Worm (Caenorhabditis elegans) whole organism, mixed stage, embryonic: ENCODE measurements around the gene srlf-31.

Experiments
- M03D4.4 ChIP-seq: sonication (generic microtip); optimal IDR thresholded peaks from 2 replicates; lab custom pipeline; 2017; ENCODE audit warnings: mild to moderate bottlenecking, missing genetic modification characterization, missing compliant biosample characterization
- bed-3 ChIP-seq: fragments of 200-800 bp; sonication (Bioruptor generic); optimal IDR thresholded peaks from 3 replicates; lab custom pipeline; 2018; ENCODE audit warnings: mild to moderate bottlenecking, missing genetic modification characterization, moderate library complexity, missing compliant biosample characterization
- ceh-39 ChIP-seq: fragments of 150-350 bp; optimal IDR thresholded peaks from 2 replicates; lab custom pipeline; 2014; ENCODE audit warnings: missing biosample characterization, missing genetic modification characterization
- ceh-43 ChIP-seq: fragments of 200-800 bp; sonication (Bioruptor generic); optimal IDR thresholded peaks from 2 replicates; lab custom pipeline; 2018; ENCODE audit warnings: mild to moderate bottlenecking, missing genetic modification characterization, moderate library complexity, missing compliant biosample characterization
- ceh-83 ChIP-seq: fragments of 200-800 bp; sonication (Bioruptor generic); optimal IDR thresholded peaks from 2 replicates; lab custom pipeline; 2018; ENCODE audit warnings: mild to moderate bottlenecking, missing genetic modification characterization, missing compliant biosample characterization
- ces-1 ChIP-seq: fragments of 150-350 bp; optimal IDR thresholded peaks from 2 replicates; lab custom pipeline; 2014; ENCODE audit warnings: missing biosample characterization, missing genetic modification reagents, missing genetic modification characterization
- cnd-1 ChIP-seq: fragments of 200-800 bp; sonication (Bioruptor generic); optimal IDR thresholded peaks from 2 replicates; lab custom pipeline; 2018; ENCODE audit warnings: mild to moderate bottlenecking, missing genetic modification characterization, missing compliant biosample characterization
- elt-1 ChIP-seq: sonication (generic microtip); optimal IDR thresholded peaks from 2 replicates; lab custom pipeline; 2017; ENCODE audit warnings: missing genetic modification characterization, mild to moderate bottlenecking, missing compliant biosample characterization, antibody characterized with exemption, moderate library complexity, borderline replicate concordance; ENCODE audit not compliant: insufficient read depth
- flh-1 ChIP-seq: fragments of 200-800 bp; sonication (Bioruptor generic); optimal IDR thresholded peaks from 2 replicates; lab custom pipeline; 2018; ENCODE audit warnings: mild to moderate bottlenecking, missing genetic modification characterization, moderate library complexity, missing compliant biosample characterization
- ham-2 ChIP-seq: fragments of 200-800 bp; sonication (Bioruptor generic); optimal IDR thresholded peaks from 2 replicates; lab custom pipeline; 2018; ENCODE audit warnings: mild to moderate bottlenecking, missing genetic modification characterization, missing compliant biosample characterization
- hlh-1 ChIP-seq: fragments of 150-350 bp; optimal IDR thresholded peaks from 2 replicates; lab custom pipeline; 2014; ENCODE audit warnings: missing biosample characterization, missing genetic modification reagents, missing genetic modification characterization
- lin-13 ChIP-seq: fragments of 150-350 bp; optimal IDR thresholded peaks from 2 replicates; lab custom pipeline; 2014; ENCODE audit warnings: missing biosample characterization, missing genetic modification characterization
- lin-32 ChIP-seq: fragments of 200-800 bp; sonication (Bioruptor generic); optimal IDR thresholded peaks from 2 replicates; lab custom pipeline; 2018; ENCODE audit warnings: mild to moderate bottlenecking, missing genetic modification characterization, missing compliant biosample characterization
- lsy-2 ChIP-seq: fragments of 150-350 bp; optimal IDR thresholded peaks from 2 replicates; lab custom pipeline; 2014; ENCODE audit warnings: missing biosample characterization, missing genetic modification characterization
- mab-5 ChIP-seq: fragments of 150-350 bp; optimal IDR thresholded peaks from 2 replicates; lab custom pipeline; 2014; ENCODE audit warnings: missing biosample characterization, missing genetic modification characterization
- mls-2 ChIP-seq: sonication (generic microtip); optimal IDR thresholded peaks from 2 replicates; lab custom pipeline; 2016; ENCODE audit warnings: mild to moderate bottlenecking, missing genetic modification characterization, moderate library complexity, missing compliant biosample characterization
- nhr-12 ChIP-seq: fragments of 150-350 bp; optimal IDR thresholded peaks from 2 replicates; lab custom pipeline; 2014; ENCODE audit warnings: missing biosample characterization, missing genetic modification characterization
- nhr-2 ChIP-seq: fragments of 150-350 bp; optimal IDR thresholded peaks from 2 replicates; lab custom pipeline; 2014; ENCODE audit warnings: missing biosample characterization, missing genetic modification characterization
- nhr-237 ChIP-seq: fragments of 150-350 bp; optimal IDR thresholded peaks from 2 replicates; lab custom pipeline; 2014; ENCODE audit warnings: missing biosample characterization, missing genetic modification characterization
- nhr-28 ChIP-seq: fragments of 150-350 bp; optimal IDR thresholded peaks from 2 replicates; lab custom pipeline; 2014; ENCODE audit warnings: missing biosample characterization, missing genetic modification characterization
- nhr-76 ChIP-seq: sonication (generic microtip); optimal IDR thresholded peaks from 2 replicates; lab custom pipeline; 2017; ENCODE audit warnings: missing biosample characterization, missing genetic modification characterization
- pha-4 ChIP-seq: fragments of 150-350 bp; optimal IDR thresholded peaks from 2 replicates; lab custom pipeline; 2018; ENCODE audit warnings: missing biosample characterization, missing genetic modification reagents, missing genetic modification characterization
- sem-2 ChIP-seq: fragments of 200-800 bp; sonication (Bioruptor generic); optimal IDR thresholded peaks from 2 replicates; lab custom pipeline; 2018; ENCODE audit warnings: mild to moderate bottlenecking, missing genetic modification characterization, missing compliant biosample characterization
- snpc-4 ChIP-seq: fragments of 150-350 bp; optimal IDR thresholded peaks from 2 replicates; lab custom pipeline; 2014; ENCODE audit warnings: missing biosample characterization, missing genetic modification characterization
- sptf-1 ChIP-seq: sonication (generic microtip); optimal IDR thresholded peaks from 2 replicates; lab custom pipeline; 2017; ENCODE audit warnings: mild to moderate bottlenecking, missing genetic modification characterization, moderate library complexity, missing compliant biosample characterization
- tbx-8 ChIP-seq: fragments of 200-800 bp; sonication (Bioruptor generic); optimal IDR thresholded peaks from 2 replicates; lab custom pipeline; 2018; ENCODE audit warnings: mild to moderate bottlenecking, missing genetic modification characterization, moderate library complexity, missing compliant biosample characterization
- unc-120 ChIP-seq: sonication (generic microtip); optimal IDR thresholded peaks from 2 replicates; lab custom pipeline; 2017; ENCODE audit warnings: missing genetic modification characterization, missing compliant biosample characterization; ENCODE audit not compliant: poor library complexity, severe bottlenecking
- unc-39 ChIP-seq: fragments of 150-350 bp; optimal IDR thresholded peaks from 2 replicates; lab custom pipeline; 2014; ENCODE audit warnings: missing biosample characterization, missing genetic modification characterization
- unc-62 ChIP-seq: fragments of 150-350 bp; optimal IDR thresholded peaks from 2 replicates; lab custom pipeline; 2014; ENCODE audit warnings: missing biosample characterization, missing genetic modification reagents, missing genetic modification characterization
- zip-8 ChIP-seq: fragments of 150-350 bp; optimal IDR thresholded peaks from 2 replicates; lab custom pipeline; 2014; ENCODE audit warnings: missing biosample characterization, missing genetic modification characterization

Gene srlf-31

DNA sequence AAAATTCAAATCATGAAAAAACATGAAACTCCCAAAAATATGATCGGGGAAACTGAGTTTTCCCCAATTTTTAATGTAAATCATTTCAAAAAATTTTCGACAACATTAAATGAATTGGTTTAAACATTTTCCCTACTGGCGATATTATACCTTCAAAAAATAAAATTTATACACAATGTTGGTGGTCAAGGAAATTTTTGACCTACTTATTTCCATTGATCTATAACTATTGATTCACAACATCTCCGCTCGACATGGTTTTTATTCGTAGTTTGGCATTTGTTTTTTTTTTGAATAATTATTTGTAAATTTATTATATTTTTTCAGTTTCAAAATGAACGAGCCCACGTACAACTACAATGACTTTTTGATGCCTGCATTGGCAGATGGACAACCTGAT, 27.3 kb upstream of the srlf-31 start, which contains the start of gene tbx-36:
tbx-36 (plus strand) TSS at position 301 of the 400 bp plus-strand sequence.
- TF ChIP-seq nhr-28 (tag; lab: Kevin White, UChicago), result no peak
- no peak for TF ChIP-seq unc-120 (tag; lab: Kevin White, UChicago)
- no peak for TF ChIP-seq lin-32
- TF ChIP-seq nhr-76 (tag; lab: Kevin White, UChicago), result no peak
- TF ChIP-seq ceh-43 (GFP tag; lab: Kevin White, UChicago), result no peak
- TF ChIP-seq sem-2 (GFP tag; lab: Kevin White, UChicago), result no peak
- no peak for TF ChIP-seq M03D4.4 (tag; lab: Kevin White, UChicago)
- no peak for TF ChIP-seq mls-2 (tag; lab: Kevin White, UChicago)

DNA sequence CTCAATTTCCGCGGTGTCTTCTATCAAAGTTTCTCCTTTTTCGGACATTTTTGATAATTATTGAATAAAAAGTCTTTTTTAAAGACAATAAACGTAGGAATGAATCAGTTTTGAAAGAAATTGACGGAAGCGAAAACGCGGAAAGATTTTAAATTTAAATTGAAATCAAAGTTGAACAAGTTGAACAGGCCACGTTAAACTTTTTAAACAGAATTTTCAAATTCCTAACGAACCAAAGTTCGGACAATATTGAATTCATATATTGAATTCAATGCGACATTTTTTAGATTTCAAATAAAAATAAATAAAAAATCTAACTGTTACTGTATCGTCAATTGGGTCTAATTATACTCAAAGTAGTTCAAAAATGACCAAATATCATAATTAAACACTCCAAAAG, 26.7 kb upstream of the srlf-31 start, which contains the start of gene hdl-1:
hdl-1 (minus strand) TSS at position 101 of the 400 bp plus-strand sequence.
- TF ChIP-seq lin-13 (tag; lab: Kevin White, UChicago), result no peak
- TF ChIP-seq pha-4 (tag; lab: Kevin White, UChicago), result no peak
- TF ChIP-seq bed-3 (GFP tag; lab: Kevin White, UChicago), result no peak
- no peak for TF ChIP-seq ceh-39 (tag; lab: Kevin White, UChicago)
- TF ChIP-seq unc-120 (tag; lab: Kevin White, UChicago), result no peak
- TF ChIP-seq nhr-12 (tag; lab: Kevin White, UChicago), result no peak
- TF ChIP-seq zip-8 (tag; lab: Kevin White, UChicago), result no peak
- no peak for TF ChIP-seq nhr-76 (tag; lab: Kevin White, UChicago)
- no peak for TF ChIP-seq lin-32
- TF ChIP-seq sptf-1 (tag; lab: Kevin White, UChicago), result no peak
- TF ChIP-seq snpc-4 (tag; lab: Kevin White, UChicago), result no peak

DNA sequence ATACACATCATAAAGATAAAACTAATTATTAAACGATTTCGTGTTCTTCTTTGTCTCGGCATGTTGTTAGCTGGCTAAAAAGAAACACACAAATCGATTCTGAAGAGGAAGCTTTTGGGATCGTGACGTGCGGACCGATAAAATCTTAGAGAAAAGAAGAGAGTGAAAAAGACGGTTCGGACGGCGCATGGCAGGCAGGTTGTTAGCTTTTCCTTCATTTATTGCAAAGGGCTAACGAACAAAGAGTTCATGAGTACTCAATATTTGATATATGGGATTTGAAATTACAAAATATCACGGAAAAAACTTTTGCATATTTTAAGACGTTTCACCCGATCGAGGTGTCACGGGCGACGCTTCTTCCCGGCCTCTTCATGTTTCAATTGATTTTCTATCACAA, 22.6 kb upstream of the srlf-31 start, which contains the start of gene ZK829.3:
ZK829.3 (minus strand) TSS at position 101 of the 400 bp plus-strand sequence.
- TF ChIP-seq lin-13 (tag; lab: Kevin White, UChicago), result no peak
- no peak for TF ChIP-seq nhr-28 (tag; lab: Kevin White, UChicago)
- no peak for TF ChIP-seq unc-39
- TF ChIP-seq ceh-43 (GFP tag; lab: Kevin White, UChicago), result no peak
- TF ChIP-seq mls-2 (tag; lab: Kevin White, UChicago), result no peak
- TF ChIP-seq unc-120 (tag; lab: Kevin White, UChicago), result no peak
- TF ChIP-seq elt-1 (tag; lab: Kevin White, UChicago), result no peak
- no peak for TF ChIP-seq nhr-237 (tag; lab: Kevin White, UChicago)
- no peak for TF ChIP-seq M03D4.4 (tag; lab: Kevin White, UChicago)
- no peak for TF ChIP-seq unc-62 (GFP tag; lab: Kevin White, UChicago)
- TF ChIP-seq ces-1 (GFP tag; lab: Kevin White, UChicago), result no peak
- no peak for TF ChIP-seq cnd-1 (tag; lab: Kevin White, UChicago)
- no peak for TF ChIP-seq zip-8 (tag; lab: Kevin White, UChicago)
- no peak for TF ChIP-seq mab-5
- no peak for TF ChIP-seq ham-2 (GFP tag; lab: Kevin White, UChicago)
- no peak for TF ChIP-seq tbx-8 (GFP tag; lab: Kevin White, UChicago)
- no peak for TF ChIP-seq hlh-1 (tag; lab: Kevin White, UChicago)
- TF ChIP-seq flh-1 (GFP tag; lab: Kevin White, UChicago), result no peak
- TF ChIP-seq lsy-2 (tag; lab: Kevin White, UChicago), result no peak

ce11 chrIV:11942313-11942712, 19.3 kb upstream of the srlf-31 start, which contains the start of gene ZK829.1:
TSS of gene ZK829.1 (minus strand) at chrIV:11942413.
- no peak for TF ChIP-seq ces-1 (GFP tag; lab: Kevin White, UChicago)
- TF ChIP-seq bed-3 (GFP tag; lab: Kevin White, UChicago), result no peak
- no peak for TF ChIP-seq lin-13 (tag; lab: Kevin White, UChicago)
- TF ChIP-seq mab-5, result no peak
- no peak for TF ChIP-seq zip-8 (tag; lab: Kevin White, UChicago)
- TF ChIP-seq ceh-43 (GFP tag; lab: Kevin White, UChicago), result no peak
- TF ChIP-seq nhr-12 (tag; lab: Kevin White, UChicago), result no peak
- TF ChIP-seq unc-120 (tag; lab: Kevin White, UChicago), result no peak
- TF ChIP-seq nhr-2 (tag; lab: Kevin White, UChicago), result no peak
- no peak for TF ChIP-seq cnd-1 (tag; lab: Kevin White, UChicago)
- TF ChIP-seq unc-39, result no peak
- TF ChIP-seq ceh-83 (GFP tag; lab: Kevin White, UChicago), result no peak
- no peak for TF ChIP-seq flh-1 (GFP tag; lab: Kevin White, UChicago)
- TF ChIP-seq, all 35 proteins: peak for 0
